Fruit fly (Drosophila melanogaster): Measurements from ENCODE around the gene Rox8.

DNA sequence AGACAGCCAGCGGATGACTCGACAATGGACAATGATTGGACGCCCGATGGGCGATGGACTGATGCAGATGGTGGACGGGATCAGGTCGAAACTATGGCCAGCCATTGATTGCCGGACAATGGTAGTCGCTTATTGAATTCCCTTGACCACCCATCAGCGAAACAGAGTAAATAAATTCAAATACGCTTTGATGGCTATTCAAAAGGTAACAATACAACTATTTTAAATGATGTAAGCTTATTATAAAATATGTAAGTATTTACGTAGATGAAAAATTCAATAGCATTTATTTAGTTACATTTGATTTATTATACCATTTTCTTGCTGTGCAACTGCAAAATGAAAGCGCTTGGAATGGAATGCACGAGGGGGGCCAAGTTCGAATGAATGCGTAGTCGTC, 33.5 kb downstream of the Rox8 start:
- TF ChIP-seq pan (optimal IDR thresholded peaks at IDR 0.05), result no peak
- no peak for TF ChIP-seq EcR (GFP tag; optimal IDR thresholded peaks at IDR 0.05)
- no peak for TF ChIP-seq psq (optimal IDR thresholded peaks at IDR 0.05)
- TF ChIP-seq CG8478 (optimal IDR thresholded peaks at IDR 0.05), result no peak
- TF ChIP-seq Dll (optimal IDR thresholded peaks at IDR 0.05), result no peak
